Fruit fly (Drosophila melanogaster) whole organism, pupa: ENCODE measurements around the gene Glut3.

Experiments
- CG12605 ChIP-seq: fragments of 200-800 bp; sonication (Bioruptor generic); IDR thresholded peaks from 2 replicates; pipeline ENCODE4 v1.3.6; 2022; ENCODE audit warnings: missing biosample characterization, missing genetic modification characterization
- CG13204 ChIP-seq: fragments of 200-800 bp; sonication (Bioruptor generic); optimal IDR thresholded peaks from 2 replicates; lab custom pipeline; 2018; ENCODE audit warnings: missing biosample characterization, mild to moderate bottlenecking, missing genetic modification characterization, moderate library complexity
- CG8159 ChIP-seq: fragments of 200-800 bp; sonication (Bioruptor generic); optimal IDR thresholded peaks from 3 replicates; lab custom pipeline; 2018; ENCODE audit warnings: missing biosample characterization, mild to moderate bottlenecking, missing genetic modification characterization, moderate library complexity
- D1 ChIP-seq: fragments of 200-800 bp; sonication (Bioruptor generic); optimal IDR thresholded peaks from 2 replicates; lab custom pipeline; 2018; ENCODE audit warnings: missing biosample characterization, mild to moderate bottlenecking, missing genetic modification characterization, moderate library complexity
- Pif1B ChIP-seq: fragments of 200-800 bp; sonication (Bioruptor generic); optimal IDR thresholded peaks from 3 replicates; lab custom pipeline; 2016; ENCODE audit warnings: missing biosample characterization, missing genetic modification characterization
- rn ChIP-seq: fragments of 200-800 bp; sonication (Bioruptor generic); IDR thresholded peaks from 2 replicates; pipeline ENCODE4 v1.3.6; 2022; ENCODE audit warnings: missing biosample characterization, missing genetic modification characterization

DNA sequence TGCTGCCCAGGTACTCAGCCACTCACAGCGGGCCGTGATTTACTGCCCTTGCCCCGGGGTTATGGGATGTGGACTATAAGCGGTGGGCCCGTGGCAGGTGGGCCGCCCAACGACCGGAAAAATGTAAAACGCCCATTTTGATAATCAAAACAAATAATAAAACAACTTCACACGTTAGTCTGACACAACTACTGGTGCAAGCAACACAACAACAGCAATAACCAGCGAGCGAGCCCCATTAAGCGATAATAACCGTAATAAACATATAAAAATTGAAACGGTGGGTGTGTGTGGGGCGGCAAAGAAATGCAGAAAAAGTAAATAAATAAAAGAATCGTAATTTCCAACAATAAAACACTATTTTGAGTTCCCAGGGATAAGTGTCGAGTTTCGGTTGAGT is 43.8 kb downstream of the Glut3 start:
- TF ChIP-seq rn (GFP tag; lab: Robert Waterston, UW): no peak
- TF ChIP-seq CG8159 (tag; lab: Kevin White, UChicago): no peak
- no peak for TF ChIP-seq CG12605 (GFP tag; lab: Robert Waterston, UW)
- no peak for TF ChIP-seq Pif1B (GFP tag; lab: Kevin White, UChicago)
- no peak for TF ChIP-seq D1 (tag; lab: Kevin White, UChicago)
- no peak for TF ChIP-seq CG13204
